Fruit fly (Drosophila melanogaster): ENCODE measurements around the gene ND-13B.

Gene ND-13B

dm6 chr3L:10738347-10739108, 44.6 kb upstream of the ND-13B start (continued):
- no peak for TF ChIP-seq CG12219 (GFP tag; optimal IDR thresholded peaks at IDR 0.05)
- peak; percentile 64 for TF ChIP-seq ind (GFP tag; optimal IDR thresholded peaks at IDR 0.05)
- peak; percentile 85 for TF ChIP-seq lab (GFP tag; optimal IDR thresholded peaks at IDR 0.05)
- no peak for TF ChIP-seq Dfd (GFP tag; optimal IDR thresholded peaks at IDR 0.05)
- TF ChIP-seq crol (GFP tag; IDR thresholded peaks at IDR 0.05), result peak; percentile 97
- TF ChIP-seq Med (GFP tag), result peak; percentile 67
- peak; percentile 87 for TF ChIP-seq CG12659 (GFP tag; optimal IDR thresholded peaks at IDR 0.05)
- TF ChIP-seq CG1024 (GFP tag; IDR thresholded peaks at IDR 0.05), result peak; percentile 8; the same call in 1 of the 2 replicates
- TF ChIP-seq Optix (GFP tag; IDR thresholded peaks at IDR 0.05), result 0 out of 3 replicates have a peak, but pooled peaks have one; percentile 28
- no peak for TF ChIP-seq Mes4 (GFP tag; optimal IDR thresholded peaks at IDR 0.05)
- 0 out of 2 replicates have a peak, but pooled peaks have one; percentile 25 for TF ChIP-seq CG10959 (GFP tag; IDR thresholded peaks at IDR 0.05)
- TF ChIP-seq ci (GFP tag; IDR thresholded peaks at IDR 0.05), result peak; percentile 70
- TF ChIP-seq org-1 (GFP tag; optimal IDR thresholded peaks at IDR 0.05), result peak; percentile 16
- peak; percentile 92 for TF ChIP-seq phol (tag; optimal IDR thresholded peaks at IDR 0.05)
- TF ChIP-seq cad (GFP tag; optimal IDR thresholded peaks at IDR 0.05), result no peak
- TF ChIP-seq her (GFP tag; optimal IDR thresholded peaks at IDR 0.05), result no peak
- TF ChIP-seq Dll (GFP tag; IDR thresholded peaks at IDR 0.05; ENCODE audit: partially characterized antibody), result no peak
- no peak for TF ChIP-seq CrebB (tag; optimal IDR thresholded peaks at IDR 0.05)
- TF ChIP-seq mirr (GFP tag; optimal IDR thresholded peaks at IDR 0.05), result peak; percentile 93
- peak; percentile 81 for TF ChIP-seq CG31441 (GFP tag; IDR thresholded peaks at IDR 0.05)
- no peak for TF ChIP-seq usp (GFP tag; optimal IDR thresholded peaks at IDR 0.05)
- no peak for TF ChIP-seq CG42726 (GFP tag; IDR thresholded peaks at IDR 0.05; ENCODE audit: partially characterized antibody)
- peak; percentile 41 for TF ChIP-seq Vsx1 (GFP tag; optimal IDR thresholded peaks at IDR 0.05)
- no peak for TF ChIP-seq NK7.1 (GFP tag; optimal IDR thresholded peaks at IDR 0.05)
- peak; percentile 6 for TF ChIP-seq kni (GFP tag; optimal IDR thresholded peaks at IDR 0.05)
- TF ChIP-seq CG3407 (GFP tag; optimal IDR thresholded peaks at IDR 0.05), result no peak
- TF ChIP-seq Sry-β (GFP tag; optimal IDR thresholded peaks at IDR 0.05), result peak; percentile 29
- peak; percentile 94 for TF ChIP-seq CG11504 (tag; optimal IDR thresholded peaks at IDR 0.05)
- peak; percentile 84 for TF ChIP-seq Rfx (GFP tag; IDR thresholded peaks at IDR 0.05)
- no peak for TF ChIP-seq fru (optimal IDR thresholded peaks at IDR 0.05)
- no peak for TF ChIP-seq CG1832 (GFP tag; optimal IDR thresholded peaks at IDR 0.05)
- peak; percentile 63 for TF ChIP-seq CG18764 (GFP tag; optimal IDR thresholded peaks at IDR 0.05)
- TF ChIP-seq nau (GFP tag; optimal IDR thresholded peaks at IDR 0.05), result no peak
- TF ChIP-seq zen2 (GFP tag; IDR thresholded peaks at IDR 0.05; ENCODE audit: partially characterized antibody), result no peak
- TF ChIP-seq pros (GFP tag; optimal IDR thresholded peaks at IDR 0.05), result no peak
- TF ChIP-seq crp (GFP tag; optimal IDR thresholded peaks at IDR 0.05), result no peak
- peak; percentile 93 for TF ChIP-seq CoRest (tag; optimal IDR thresholded peaks at IDR 0.05)
- peak; percentile 71 for TF ChIP-seq CG30403 (GFP tag; optimal IDR thresholded peaks at IDR 0.05)
- no peak for TF ChIP-seq CG2202 (tag; optimal IDR thresholded peaks at IDR 0.05)
- TF ChIP-seq CG6683 (GFP tag; optimal IDR thresholded peaks at IDR 0.05), result peak; percentile 88
- TF ChIP-seq odd (GFP tag; optimal IDR thresholded peaks at IDR 0.05), result peak; percentile 80
- peak; percentile 84 for TF ChIP-seq CG32772 (GFP tag; IDR thresholded peaks at IDR 0.05)
- TF ChIP-seq CG12155 (GFP tag; optimal IDR thresholded peaks at IDR 0.05), result peak; percentile 54
- peak; percentile 74 for TF ChIP-seq GATAe (GFP tag; conservative IDR thresholded peaks at IDR 0.05)
- no peak for TF ChIP-seq h (optimal IDR thresholded peaks at IDR 0.05)
- TF ChIP-seq Doc2 (GFP tag; IDR thresholded peaks at IDR 0.05), result no peak
- TF ChIP-seq gro (GFP tag; optimal IDR thresholded peaks at IDR 0.05), result peak; percentile 58
- no peak for TF ChIP-seq pnt (GFP tag; optimal IDR thresholded peaks at IDR 0.05)
- TF ChIP-seq CG18599 (GFP tag; optimal IDR thresholded peaks at IDR 0.05), result peak; percentile 90
- TF ChIP-seq chm (GFP tag; IDR thresholded peaks at IDR 0.05), result no peak
